Fruit fly (Drosophila melanogaster) whole organism, embryonic: Measurements from ENCODE around the gene pyd.

Experiments used
- Abd-B ChIP-seq: fragments of 200-800 bp; sonication (Bioruptor generic); optimal IDR thresholded peaks from 2 replicates; lab custom pipeline; 2018; ENCODE audit warnings: missing biosample characterization, mild to moderate bottlenecking, missing genetic modification characterization, moderate library complexity
- Asciz ChIP-seq: fragments of 200-800 bp; sonication (Bioruptor generic); optimal IDR thresholded peaks from 2 replicates; lab custom pipeline; 2017; ENCODE audit warnings: missing biosample characterization, mild to moderate bottlenecking, missing genetic modification characterization, missing genetic modification reagents
- Atf-2 ChIP-seq: fragments of 200-800 bp; sonication (Bioruptor generic); optimal IDR thresholded peaks from 2 replicates; lab custom pipeline; 2016; ENCODE audit warnings: missing biosample characterization, missing genetic modification characterization
- B-H2 ChIP-seq: fragments of 200-800 bp; sonication (Bioruptor generic); optimal IDR thresholded peaks from 2 replicates; lab custom pipeline; 2018; ENCODE audit warnings: missing biosample characterization, mild to moderate bottlenecking, missing genetic modification characterization
- CG10565 ChIP-seq: fragments of 200-800 bp; sonication (Bioruptor generic); optimal IDR thresholded peaks from 3 replicates; lab custom pipeline; 2016; ENCODE audit warnings: missing biosample characterization, mild to moderate bottlenecking, missing genetic modification characterization
- CG11504 ChIP-seq: fragments of 200-800 bp; sonication (Bioruptor generic); optimal IDR thresholded peaks from 3 replicates; lab custom pipeline; 2019; ENCODE audit warnings: missing biosample characterization, mild to moderate bottlenecking, missing genetic modification characterization, moderate library complexity
- CG12155 ChIP-seq: fragments of 200-800 bp; sonication (Bioruptor generic); optimal IDR thresholded peaks from 3 replicates; lab custom pipeline; 2016; ENCODE audit warnings: missing biosample characterization, missing genetic modification characterization
- CG12744 ChIP-seq: fragments of 200-800 bp; sonication (Bioruptor generic); optimal IDR thresholded peaks from 2 replicates; lab custom pipeline; 2016; ENCODE audit warnings: missing biosample characterization, missing genetic modification characterization
- CG15269 ChIP-seq: fragments of 200-800 bp; sonication (Bioruptor generic); optimal IDR thresholded peaks from 2 replicates; lab custom pipeline; 2018; ENCODE audit warnings: missing biosample characterization, mild to moderate bottlenecking, missing genetic modification characterization, moderate library complexity
- CG15601 ChIP-seq: fragments of 200-800 bp; sonication (Bioruptor generic); optimal IDR thresholded peaks from 3 replicates; lab custom pipeline; 2019; ENCODE audit warnings: missing biosample characterization, mild to moderate bottlenecking, missing genetic modification characterization, moderate library complexity
- CG17829 ChIP-seq: fragments of 200-800 bp; optimal IDR thresholded peaks from 2 replicates; lab custom pipeline; 2019; ENCODE audit warnings: missing biosample characterization, mild to moderate bottlenecking, missing genetic modification characterization, moderate library complexity
- CG17912 ChIP-seq: fragments of 200-800 bp; sonication (Bioruptor generic); optimal IDR thresholded peaks from 2 replicates; lab custom pipeline; 2018; ENCODE audit warnings: missing biosample characterization, mild to moderate bottlenecking, missing genetic modification characterization
- CG2875 ChIP-seq: fragments of 200-800 bp; sonication (Bioruptor generic); optimal IDR thresholded peaks from 2 replicates; lab custom pipeline; 2017; ENCODE audit warnings: missing biosample characterization, mild to moderate bottlenecking, missing genetic modification characterization, missing genetic modification reagents
- CG31224 ChIP-seq: fragments of 200-800 bp; sonication (Bioruptor generic); IDR thresholded peaks from 2 replicates; pipeline ENCODE4 v1.3.6; 2022; ENCODE audit warnings: missing biosample characterization, missing genetic modification characterization
- CG6254 ChIP-seq: fragments of 200-800 bp; sonication (Bioruptor generic); optimal IDR thresholded peaks from 3 replicates; lab custom pipeline; 2017; ENCODE audit warnings: mild to moderate bottlenecking, missing biosample characterization, missing genetic modification reagents, missing genetic modification characterization
- CG7786 ChIP-seq: fragments of 200-800 bp; sonication (Bioruptor generic); optimal IDR thresholded peaks from 2 replicates; lab custom pipeline; 2016; ENCODE audit warnings: missing biosample characterization, missing genetic modification characterization
- CG8281 ChIP-seq: fragments of 200-800 bp; sonication (Bioruptor generic); optimal IDR thresholded peaks from 2 replicates; lab custom pipeline; 2018; ENCODE audit warnings: missing biosample characterization, mild to moderate bottlenecking, missing genetic modification characterization, moderate library complexity
- CG8924 ChIP-seq: fragments of 200-800 bp; optimal IDR thresholded peaks from 3 replicates; lab custom pipeline; 2019; ENCODE audit warnings: missing biosample characterization, mild to moderate bottlenecking, missing genetic modification characterization, moderate library complexity
- D ChIP-seq, 2 experiments: fragments of 200-800 bp in 1 of 2; fragments of >200 bp in 1 of 2; sonication (Bioruptor generic) in 1 of 2; optimal IDR thresholded peaks; 2 replicates in 1 of 2; 3 replicates in 1 of 2; lab custom pipeline; 2017; ENCODE audit warnings: mild to moderate bottlenecking in 1 of 2, missing biosample characterization in 1 of 2, missing genetic modification characterization in 1 of 2, missing genetic modification reagents in 1 of 2
- Gsc ChIP-seq: fragments of 200-800 bp; sonication (Bioruptor generic); IDR thresholded peaks from 2 replicates; pipeline ENCODE4 v1.3.6; 2022; ENCODE audit warnings: missing biosample characterization, missing genetic modification characterization
- Hr78 ChIP-seq, 2 experiments: fragments of 200-800 bp in 1 of 2; fragments of >200 bp in 1 of 2; sonication (Bioruptor generic) in 1 of 2; optimal IDR thresholded peaks; 2 replicates each; lab custom pipeline; 2017 to 2019; ENCODE audit warnings: missing biosample characterization in 2 of 2, missing genetic modification characterization in 2 of 2, mild to moderate bottlenecking in 1 of 2, moderate library complexity in 1 of 2
- MTF-1 ChIP-seq: fragments of 200-800 bp; sonication (Bioruptor generic); optimal IDR thresholded peaks from 2 replicates; lab custom pipeline; 2018; ENCODE audit warnings: missing biosample characterization, mild to moderate bottlenecking, missing genetic modification characterization, borderline replicate concordance
- Mes4 ChIP-seq: fragments of 200-800 bp; sonication (Bioruptor generic); optimal IDR thresholded peaks from 2 replicates; lab custom pipeline; 2016; ENCODE audit warnings: missing biosample characterization, missing genetic modification characterization
- Scr ChIP-seq: fragments of 200-800 bp; sonication (Bioruptor generic); IDR thresholded peaks from 2 replicates; pipeline ENCODE4 v1.3.6; 2022; ENCODE audit warnings: missing biosample characterization, missing genetic modification characterization; ENCODE audit not compliant: partially characterized antibody
- Ssrp ChIP-seq: fragments of 200-800 bp; sonication (Bioruptor generic); optimal IDR thresholded peaks from 2 replicates; lab custom pipeline; 2018; ENCODE audit warnings: missing biosample characterization, mild to moderate bottlenecking, missing genetic modification characterization, moderate library complexity
- Tbp ChIP-seq: fragments of >200 bp; optimal IDR thresholded peaks from 2 replicates; lab custom pipeline; 2018; ENCODE audit warnings: missing biosample characterization, missing genetic modification characterization
- Trl ChIP-seq, 3 experiments: fragments of >200 bp in 2 of 3; fragments of 200-800 bp in 1 of 3; sonication (Bioruptor generic) in 1 of 3; optimal IDR thresholded peaks; 2 replicates in 1 of 3; 3 replicates in 2 of 3; lab custom pipeline; 2016 to 2017; ENCODE audit warnings: missing biosample characterization in 1 of 3, missing genetic modification characterization in 1 of 3
- Xbp1 ChIP-seq: fragments of 200-800 bp; sonication (Bioruptor generic); optimal IDR thresholded peaks from 3 replicates; lab custom pipeline; 2016; ENCODE audit warnings: missing biosample characterization, mild to moderate bottlenecking, missing genetic modification characterization
- ac ChIP-seq: fragments of 200-800 bp; sonication (Bioruptor generic); optimal IDR thresholded peaks from 3 replicates; lab custom pipeline; 2017; ENCODE audit warnings: missing biosample characterization, mild to moderate bottlenecking, missing genetic modification characterization
- bbx ChIP-seq: fragments of 200-800 bp; sonication (Bioruptor generic); IDR thresholded peaks from 2 replicates; pipeline ENCODE4 v1.3.6; 2022; ENCODE audit warnings: missing biosample characterization, missing genetic modification characterization; ENCODE audit not compliant: partially characterized antibody
- bsh ChIP-seq, 2 experiments: fragments of 200-800 bp; sonication (Bioruptor generic); optimal IDR thresholded peaks; 2 replicates each; lab custom pipeline; 2017 to 2018; ENCODE audit warnings: mild to moderate bottlenecking in 2 of 2, missing biosample characterization in 2 of 2, missing genetic modification characterization in 2 of 2, moderate library complexity in 1 of 2
- cad ChIP-seq: fragments of >200 bp; optimal IDR thresholded peaks from 2 replicates; lab custom pipeline; 2017; ENCODE audit warnings: missing biosample characterization, missing genetic modification characterization
- chn ChIP-seq: fragments of 200-800 bp; sonication (Bioruptor generic); optimal IDR thresholded peaks from 2 replicates; lab custom pipeline; 2016; ENCODE audit warnings: missing biosample characterization, missing genetic modification characterization
- ci ChIP-seq: fragments of 200-800 bp; sonication (Bioruptor generic); IDR thresholded peaks from 3 replicates; pipeline ENCODE4 v1.3.6; 2022; ENCODE audit warnings: missing biosample characterization, missing genetic modification characterization
- crol ChIP-seq: fragments of 200-800 bp; sonication (Bioruptor generic); IDR thresholded peaks from 2 replicates; pipeline ENCODE4 v1.3.6; 2022; ENCODE audit warnings: missing biosample characterization, missing genetic modification characterization
- crp ChIP-seq, 2 experiments: fragments of 200-800 bp; sonication (Bioruptor generic); optimal IDR thresholded peaks; 2 replicates in 1 of 2; 3 replicates in 1 of 2; lab custom pipeline; 2017; ENCODE audit warnings: missing biosample characterization in 2 of 2, missing genetic modification characterization in 2 of 2, mild to moderate bottlenecking in 1 of 2, moderate library complexity in 1 of 2
- insv ChIP-seq, 2 experiments: fragments of 200-800 bp; sonication (Bioruptor generic); optimal IDR thresholded peaks; 3 replicates each; lab custom pipeline; 2016 to 2018; ENCODE audit warnings: missing biosample characterization in 2 of 2, missing genetic modification characterization in 2 of 2
- lbe ChIP-seq: fragments of 200-800 bp; sonication (Bioruptor generic); optimal IDR thresholded peaks from 2 replicates; lab custom pipeline; 2016; ENCODE audit warnings: missing biosample characterization, mild to moderate bottlenecking, missing genetic modification characterization
- nerfin-2 ChIP-seq: fragments of 200-800 bp; sonication (Bioruptor generic); IDR thresholded peaks from 2 replicates; pipeline ENCODE4 v1.3.6; 2022; ENCODE audit warnings: missing biosample characterization, missing genetic modification characterization; ENCODE audit not compliant: partially characterized antibody
- onecut ChIP-seq: fragments of 200-800 bp; sonication (Bioruptor generic); IDR thresholded peaks from 2 replicates; pipeline ENCODE4 v1.3.6; 2022; ENCODE audit warnings: missing biosample characterization, missing genetic modification characterization
- org-1 ChIP-seq: fragments of 200-800 bp; sonication (Bioruptor generic); optimal IDR thresholded peaks from 2 replicates; lab custom pipeline; 2017; ENCODE audit warnings: missing biosample characterization, missing genetic modification characterization
- otp ChIP-seq: fragments of 200-800 bp; sonication (Bioruptor generic); IDR thresholded peaks from 3 replicates; pipeline ENCODE4, ENCODE4 v1.3.6; 2022; ENCODE audit warnings: missing biosample characterization, missing genetic modification characterization
- pros ChIP-seq: fragments of 200-800 bp; sonication (Bioruptor generic); optimal IDR thresholded peaks from 3 replicates; lab custom pipeline; 2019; ENCODE audit warnings: missing biosample characterization, mild to moderate bottlenecking, missing genetic modification characterization, moderate library complexity
- slp2 ChIP-seq: fragments of 200-800 bp; sonication (Bioruptor generic); optimal IDR thresholded peaks from 2 replicates; lab custom pipeline; 2016; ENCODE audit warnings: missing biosample characterization, missing genetic modification characterization
- wek ChIP-seq: fragments of 200-800 bp; sonication (Bioruptor generic); optimal IDR thresholded peaks from 3 replicates; lab custom pipeline; 2018; ENCODE audit warnings: missing biosample characterization, mild to moderate bottlenecking, missing genetic modification characterization, moderate library complexity

The pyd gene

dm6 chr3R:8963756-8964342 is 32.2 kb upstream of the pyd start (continued):
- peak; percentile 35 for TF ChIP-seq CG8924
- TF ChIP-seq onecut (GFP tag; lab: Robert Waterston, UW), result no peak; the same call in 1 of the 2 replicates
- no peak for TF ChIP-seq CG6254
- TF ChIP-seq Ssrp (tag; lab: Kevin White, UChicago), result peak; percentile 45
- no peak for TF ChIP-seq CG31224 (GFP tag; lab: Robert Waterston, UW)
- no peak for TF ChIP-seq Abd-B (GFP tag; lab: Kevin White, UChicago)
- TF ChIP-seq Mes4 (GFP tag; lab: Kevin White, UChicago), result no peak
- TF ChIP-seq CG17912 (GFP tag; lab: Kevin White, UChicago), result no peak
- TF ChIP-seq MTF-1, result no peak
- TF ChIP-seq insv (GFP tag; optimal IDR thresholded peaks at IDR 0.05; lab: Kevin White, UChicago), result no peak
- TF ChIP-seq CG15601 (tag; lab: Kevin White, UChicago), result peak; percentile 2
- TF ChIP-seq Gsc (GFP tag; lab: Robert Waterston, UW), result no peak
- TF ChIP-seq chn (GFP tag; lab: Kevin White, UChicago), result no peak
- peak in 1 of 2 experiments; percentile 38 for TF ChIP-seq bsh (GFP tag; optimal IDR thresholded peaks at IDR 0.05; lab: Kevin White, UChicago)
- peak; percentile 20 for TF ChIP-seq CG15269
- peak; percentile 32 for TF ChIP-seq Xbp1 (GFP tag; lab: Kevin White, UChicago)
- TF ChIP-seq CG7786 (GFP tag; lab: Kevin White, UChicago), result no peak
- TF ChIP-seq Tbp (GFP tag; lab: Kevin White, UChicago), result no peak
- no peak for TF ChIP-seq lbe (GFP tag; lab: Kevin White, UChicago)
- no peak for TF ChIP-seq slp2 (GFP tag; lab: Kevin White, UChicago)
- no peak for TF ChIP-seq Scr (GFP tag; lab: Robert Waterston, UW)
- TF ChIP-seq B-H2 (GFP tag; lab: Kevin White, UChicago), result no peak
- no peak for TF ChIP-seq bbx (GFP tag; lab: Robert Waterston, UW)
- no peak for TF ChIP-seq CG12744 (GFP tag; lab: Kevin White, UChicago)
- no peak for TF ChIP-seq wek (GFP tag; lab: Kevin White, UChicago)
- TF ChIP-seq cad (GFP tag; lab: Kevin White, UChicago), result no peak
- no peak for TF ChIP-seq D (optimal IDR thresholded peaks at IDR 0.05; lab: Kevin White, UChicago)
- no peak for TF ChIP-seq D (GFP tag; optimal IDR thresholded peaks at IDR 0.05; lab: Kevin White, UChicago)

- TF ChIP-seq CG8281 (tag; lab: Kevin White, UChicago), result no peak
- TF ChIP-seq CG17829, result peak; percentile 10
- no peak for TF ChIP-seq org-1
- TF ChIP-seq CG2875 (GFP tag; lab: Kevin White, UChicago), result no peak
- TF ChIP-seq Asciz, result no peak
- peak; percentile 70 for TF ChIP-seq pros (GFP tag; lab: Kevin White, UChicago)
- peak; percentile 27; the same call in 1 of the 3 replicates for TF ChIP-seq ci
- TF ChIP-seq nerfin-2 (GFP tag; lab: Robert Waterston, UW), result no peak
- peak in 1 of 2 experiments; percentile 8 for TF ChIP-seq Trl (optimal IDR thresholded peaks at IDR 0.05; lab: Kevin White, UChicago)
- TF ChIP-seq Trl (GFP tag; optimal IDR thresholded peaks at IDR 0.05; lab: Kevin White, UChicago), result no peak
- TF ChIP-seq crp (GFP tag; optimal IDR thresholded peaks at IDR 0.05; lab: Kevin White, UChicago), result no peak
- TF ChIP-seq bbx (GFP tag; lab: Robert Waterston, UW), result no peak
- no peak for TF ChIP-seq CG10565 (GFP tag; lab: Kevin White, UChicago)
- TF ChIP-seq D (optimal IDR thresholded peaks at IDR 0.05; lab: Kevin White, UChicago), result no peak
- TF ChIP-seq D (GFP tag; optimal IDR thresholded peaks at IDR 0.05; lab: Kevin White, UChicago), result no peak
- TF ChIP-seq crol (GFP tag; lab: Robert Waterston, UW), result no peak
- no peak for TF ChIP-seq CG12155 (GFP tag; lab: Kevin White, UChicago)
- no peak for TF ChIP-seq Atf-2 (GFP tag; lab: Kevin White, UChicago)
- TF ChIP-seq CG11504 (tag; lab: Kevin White, UChicago), result peak; percentile 97
- TF ChIP-seq otp (GFP tag; lab: Robert Waterston, UW), result peak; percentile 33; the same call in 1 of the 3 replicates
- no peak for TF ChIP-seq Hr78 (GFP tag; optimal IDR thresholded peaks at IDR 0.05; lab: Kevin White, UChicago)
- TF ChIP-seq ac, result peak; percentile 6
Observed at dm6 chr3R:8962860-8963755, 31.4 kb upstream of the pyd start, which contains the start of gene ich. TSS of gene ich (minus strand) at chr3R:8963037.
